Fruit fly (Drosophila melanogaster): ENCODE measurements around the gene CG14304.
A peak's percentile ranks its signal among the peaks of the same experiment; 100 is the strongest.

CG14304 gene

dm6 chr3R:18573699-18574259, 47.3 kb downstream of the CG14304 start (continued):
- TF ChIP-seq CG9139 (GFP tag; optimal IDR thresholded peaks at IDR 0.05) (peak; percentile 87), CG3032 (tag; optimal IDR thresholded peaks at IDR 0.05) (peak; percentile 95), salr (GFP tag; optimal IDR thresholded peaks at IDR 0.05) (peak; percentile 80 to 99), CG10631 (GFP tag; optimal IDR thresholded peaks at IDR 0.05) (peak; percentile 97), topi (GFP tag; optimal IDR thresholded peaks at IDR 0.05) (peak; percentile 96), Ets21C (GFP tag; optimal IDR thresholded peaks at IDR 0.05) (peak; percentile 92), Hr4 (GFP tag; optimal IDR thresholded peaks at IDR 0.05) (peak; percentile 98), dsx (GFP tag; optimal IDR thresholded peaks at IDR 0.05; ENCODE audit: poor library complexity, severe bottlenecking) (peak; percentile 92), Eip75B (GFP tag; optimal IDR thresholded peaks at IDR 0.05) (peak; percentile 98), eg (GFP tag; IDR thresholded peaks at IDR 0.05) (peak; percentile 95), dac (GFP tag; optimal IDR thresholded peaks at IDR 0.05) (peak; percentile 92), CG10669 (GFP tag; optimal IDR thresholded peaks at IDR 0.05) (peak; percentile 95), CG8632 (GFP tag; optimal IDR thresholded peaks at IDR 0.05) (peak; percentile 98), CG6792 (GFP tag; optimal IDR thresholded peaks at IDR 0.05) (peak; percentile 98), net (GFP tag; optimal IDR thresholded peaks at IDR 0.05) (peak; percentile 98), achi (GFP tag; optimal IDR thresholded peaks at IDR 0.05) (peak; percentile 97), Gug (GFP tag; IDR thresholded peaks at IDR 0.05) (peak; percentile 90), Hr38 (GFP tag; optimal IDR thresholded peaks at IDR 0.05) (peak; percentile 36), CG7368 (GFP tag; optimal IDR thresholded peaks at IDR 0.05) (peak; percentile 91), esn (GFP tag; optimal IDR thresholded peaks at IDR 0.05) (peak; percentile 98), CG16779 (tag; optimal IDR thresholded peaks at IDR 0.05) (peak; percentile 93), acj6 (GFP tag; optimal IDR thresholded peaks at IDR 0.05) (peak; percentile 98), CG11902 (GFP tag; optimal IDR thresholded peaks at IDR 0.05) (peak; percentile 91), fkh (GFP tag; optimal IDR thresholded peaks at IDR 0.05) (peak; percentile 64)

- no peak for TF ChIP-seq achi (GFP tag; optimal IDR thresholded peaks at IDR 0.05)
- no peak for TF ChIP-seq Sox102F (GFP tag; optimal IDR thresholded peaks at IDR 0.05)
- peak; percentile 59 for TF ChIP-seq Eip78C (GFP tag)
- TF ChIP-seq CG6808 (GFP tag; optimal IDR thresholded peaks at IDR 0.05): no peak
- no peak for TF ChIP-seq fd85E (GFP tag; optimal IDR thresholded peaks at IDR 0.05)
- no peak for TF ChIP-seq Blimp-1 (GFP tag; optimal IDR thresholded peaks at IDR 0.05)
- TF ChIP-seq CG4318 (GFP tag; optimal IDR thresholded peaks at IDR 0.05): no peak
- no peak for TF ChIP-seq CG6276 (GFP tag; optimal IDR thresholded peaks at IDR 0.05)
- no peak for TF ChIP-seq Sox15 (GFP tag; optimal IDR thresholded peaks at IDR 0.05)
- peak; percentile 95 for TF ChIP-seq fkh (GFP tag; optimal IDR thresholded peaks at IDR 0.05)
- no peak for TF ChIP-seq CG3032 (tag; optimal IDR thresholded peaks at IDR 0.05)
- no peak for TF ChIP-seq CG34406 (GFP tag; optimal IDR thresholded peaks at IDR 0.05)
These were observed 48.2 kb downstream of the CG14304 start, which contains the start of the genes CG7694 and fray for dm6 chr3R:18572845-18573490. Gene CG7694, plus strand, starts transcription at chr3R:18573091. Gene fray, plus strand, starts transcription at chr3R:18573091.

- TF ChIP-seq svp (GFP tag) (peak; percentile 37), CG3032 (tag; optimal IDR thresholded peaks at IDR 0.05) (no peak)
These were observed 48.8 kb downstream of the CG14304 start for dm6 chr3R:18572240-18572803.

dm6 chr3R:18565073-18565472, 56.1 kb downstream of the CG14304 start, which contains the start of the genes CG43210 and hemo:
Gene CG43210, minus strand, starts transcription at chr3R:18565173.
Gene hemo, minus strand, starts transcription at chr3R:18565173.
- peak; percentile 13 for TF ChIP-seq CG10631 (GFP tag; optimal IDR thresholded peaks at IDR 0.05)
- no peak for TF ChIP-seq Lpt (GFP tag; optimal IDR thresholded peaks at IDR 0.05)
